Fruit fly (Drosophila melanogaster): ENCODE data around the gene P5cr.
A peak's percentile ranks its signal among the peaks of the same experiment; 100 is the strongest.

The P5cr gene

dm6 chr3R:18983614-18984185 lies 45.0 kb upstream of the P5cr start, which contains the start of the genes snRNP-U1-C and gukh (continued):
- peak; percentile 79 for TF ChIP-seq phol (tag; optimal IDR thresholded peaks at IDR 0.05)
- peak; percentile 74 for TF ChIP-seq tio (GFP tag; optimal IDR thresholded peaks at IDR 0.05)
- peak; percentile 8 for TF ChIP-seq CG6813 (GFP tag; optimal IDR thresholded peaks at IDR 0.05)
- peak; percentile 98 for TF ChIP-seq pzg (GFP tag; optimal IDR thresholded peaks at IDR 0.05)
- peak; percentile 83 for TF ChIP-seq sob (GFP tag; IDR thresholded peaks at IDR 0.05)
- TF ChIP-seq CG5180 (GFP tag; optimal IDR thresholded peaks at IDR 0.05), result peak; percentile 23
- peak; percentile 41 for TF ChIP-seq CTCF (GFP tag; optimal IDR thresholded peaks at IDR 0.05)
- TF ChIP-seq wdn (GFP tag; IDR thresholded peaks at IDR 0.05), result peak; percentile 85
- TF ChIP-seq gcm2 (GFP tag; optimal IDR thresholded peaks at IDR 0.05), result peak; percentile 30
- TF ChIP-seq CG2129 (GFP tag; IDR thresholded peaks at IDR 0.05; ENCODE audit: partially characterized antibody), result peak; percentile 70; the same call in 1 of the 2 replicates
- peak; percentile 62 for TF ChIP-seq corto (GFP tag; optimal IDR thresholded peaks at IDR 0.05)
- TF ChIP-seq tll (GFP tag; optimal IDR thresholded peaks at IDR 0.05), result peak in 1 of 2 experiments; percentile 22
- no peak for TF ChIP-seq crol (GFP tag; IDR thresholded peaks at IDR 0.05)
- peak; percentile 70 for TF ChIP-seq gsb-n (tag; optimal IDR thresholded peaks at IDR 0.05)
- peak; percentile 31 to 86 for TF ChIP-seq Hr51 (GFP tag; optimal IDR thresholded peaks at IDR 0.05)
- TF ChIP-seq sisA (GFP tag; IDR thresholded peaks at IDR 0.05), result peak; percentile 68
- TF ChIP-seq disco-r (GFP tag; optimal IDR thresholded peaks at IDR 0.05), result peak; percentile 53
- peak; percentile 87 for TF ChIP-seq unpg (GFP tag; optimal IDR thresholded peaks at IDR 0.05)
- peak; percentile 65 for TF ChIP-seq HmgD (GFP tag; optimal IDR thresholded peaks at IDR 0.05)
- TF ChIP-seq NfI (GFP tag; optimal IDR thresholded peaks at IDR 0.05), result peak; percentile 89
- TF ChIP-seq fd3F (GFP tag; optimal IDR thresholded peaks at IDR 0.05), result peak; percentile 81
- TF ChIP-seq stwl (tag; optimal IDR thresholded peaks at IDR 0.05), result peak; percentile 75
- no peak for TF ChIP-seq fd64A (GFP tag; optimal IDR thresholded peaks at IDR 0.05)
- no peak for TF ChIP-seq CG31388 (GFP tag; optimal IDR thresholded peaks at IDR 0.05)
- TF ChIP-seq bsh (GFP tag; optimal IDR thresholded peaks at IDR 0.05), result peak in 1 of 2 experiments; percentile 83
- TF ChIP-seq h (optimal IDR thresholded peaks at IDR 0.05), result no peak
- peak; percentile 9 for TF ChIP-seq CG17186 (GFP tag; optimal IDR thresholded peaks at IDR 0.05)
- no peak for TF ChIP-seq ftz-f1 (GFP tag; optimal IDR thresholded peaks at IDR 0.05)
- peak; percentile 31 for TF ChIP-seq chn (GFP tag; optimal IDR thresholded peaks at IDR 0.05)
- no peak for TF ChIP-seq Dad (GFP tag; optimal IDR thresholded peaks at IDR 0.05)
- peak; percentile 42 for TF ChIP-seq org-1 (GFP tag; optimal IDR thresholded peaks at IDR 0.05)
- TF ChIP-seq CG11093 (GFP tag; IDR thresholded peaks at IDR 0.05), result peak; percentile 67; the same call in 1 of the 3 replicates
- TF ChIP-seq Dek (tag; optimal IDR thresholded peaks at IDR 0.05), result peak; percentile 82
- TF ChIP-seq CG13624 (GFP tag; optimal IDR thresholded peaks at IDR 0.05), result peak; percentile 39
- TF ChIP-seq CG1024 (GFP tag; IDR thresholded peaks at IDR 0.05), result peak; percentile 29; the same call in 1 of the 2 replicates
- TF ChIP-seq tgo (GFP tag; IDR thresholded peaks at IDR 0.05), result peak; percentile 85; the same call in 2 of the 3 replicates
- peak; percentile 48 for TF ChIP-seq Rx (GFP tag; IDR thresholded peaks at IDR 0.05)
- peak; percentile 40 for TF ChIP-seq p53 (GFP tag; optimal IDR thresholded peaks at IDR 0.05)
- peak; percentile 84 for TF ChIP-seq CG13894 (tag; optimal IDR thresholded peaks at IDR 0.05)
- TF ChIP-seq CG6272 (GFP tag; IDR thresholded peaks at IDR 0.05), result peak; percentile 52
- TF ChIP-seq CG10462 (GFP tag; optimal IDR thresholded peaks at IDR 0.05), result peak; percentile 26
- TF ChIP-seq rib (GFP tag; IDR thresholded peaks at IDR 0.05), result peak; percentile 35; the same call in 1 of the 2 replicates
- TF ChIP-seq Antp (GFP tag; optimal IDR thresholded peaks at IDR 0.05), result peak; percentile 20
- TF ChIP-seq pfk (GFP tag; optimal IDR thresholded peaks at IDR 0.05), result peak; percentile 6
- TF ChIP-seq CG8944 (GFP tag; optimal IDR thresholded peaks at IDR 0.05), result peak; percentile 31
- peak; percentile 93 for TF ChIP-seq vvl (GFP tag; IDR thresholded peaks at IDR 0.05)
- TF ChIP-seq CG31224 (GFP tag; IDR thresholded peaks at IDR 0.05), result peak; percentile 75
- peak; percentile 25 for TF ChIP-seq CG4854 (GFP tag; optimal IDR thresholded peaks at IDR 0.05)
- TF ChIP-seq PHDP (tag; optimal IDR thresholded peaks at IDR 0.05), result peak; percentile 90
- TF ChIP-seq az2 (GFP tag; optimal IDR thresholded peaks at IDR 0.05), result peak; percentile 81
